Worm (Caenorhabditis elegans) whole organism, late embryonic: ENCODE measurements around the gene F54D5.5.

ENCODE experiments used
- dve-1 ChIP-seq: sonication (generic microtip); optimal IDR thresholded peaks from 2 replicates; lab custom pipeline; 2017; ENCODE audit warnings: antibody characterized with exemption, mild to moderate bottlenecking, missing genetic modification characterization, missing compliant biosample characterization
- hlh-8 ChIP-seq: sonication (generic microtip); optimal IDR thresholded peaks from 2 replicates; lab custom pipeline; 2016; ENCODE audit warnings: missing genotype, missing genetic modification characterization, missing compliant biosample characterization
- pha-4 ChIP-seq: fragments of 150-350 bp; optimal IDR thresholded peaks from 2 replicates; lab custom pipeline; 2018; ENCODE audit warnings: missing biosample characterization, missing genetic modification reagents, missing genetic modification characterization

ce11 chrII:11592023-11592422 is 25.2 kb upstream of the F54D5.5 start, which contains the start of gene F07A11.1:
- TF ChIP-seq hlh-8 (tag; lab: Kevin White, UChicago), result no peak
- TF ChIP-seq dve-1 (tag; lab: Kevin White, UChicago), result no peak
- no peak for TF ChIP-seq pha-4 (tag; lab: Kevin White, UChicago)
